Worm (Caenorhabditis elegans) whole organism, mixed stage, embryonic: ENCODE results near the gene crn-5.

Source experiments
- blmp-1 ChIP-seq: fragments of 150-350 bp; optimal IDR thresholded peaks from 2 replicates; lab custom pipeline; 2014; ENCODE audit warnings: missing biosample characterization, missing genetic modification characterization
- elt-1 ChIP-seq: sonication (generic microtip); optimal IDR thresholded peaks from 2 replicates; lab custom pipeline; 2017; ENCODE audit warnings: missing genetic modification characterization, mild to moderate bottlenecking, missing compliant biosample characterization, antibody characterized with exemption, moderate library complexity, borderline replicate concordance; ENCODE audit not compliant: insufficient read depth
- elt-3 ChIP-seq: fragments of 150-350 bp; optimal IDR thresholded peaks from 2 replicates; lab custom pipeline; 2014; ENCODE audit warnings: missing biosample characterization, missing genetic modification characterization
- flh-1 ChIP-seq: fragments of 200-800 bp; sonication (Bioruptor generic); optimal IDR thresholded peaks from 2 replicates; lab custom pipeline; 2018; ENCODE audit warnings: mild to moderate bottlenecking, missing genetic modification characterization, moderate library complexity, missing compliant biosample characterization
- nhr-12 ChIP-seq: fragments of 150-350 bp; optimal IDR thresholded peaks from 2 replicates; lab custom pipeline; 2014; ENCODE audit warnings: missing biosample characterization, missing genetic modification characterization
- nhr-237 ChIP-seq: fragments of 150-350 bp; optimal IDR thresholded peaks from 2 replicates; lab custom pipeline; 2014; ENCODE audit warnings: missing biosample characterization, missing genetic modification characterization
- snpc-4 ChIP-seq: fragments of 150-350 bp; optimal IDR thresholded peaks from 2 replicates; lab custom pipeline; 2014; ENCODE audit warnings: missing biosample characterization, missing genetic modification characterization
- unc-62 ChIP-seq: fragments of 150-350 bp; optimal IDR thresholded peaks from 2 replicates; lab custom pipeline; 2014; ENCODE audit warnings: missing biosample characterization, missing genetic modification reagents, missing genetic modification characterization
- ztf-11 ChIP-seq: fragments of 150-350 bp; optimal IDR thresholded peaks from 2 replicates; lab custom pipeline; 2014; ENCODE audit warnings: missing biosample characterization, missing genetic modification characterization

DNA sequence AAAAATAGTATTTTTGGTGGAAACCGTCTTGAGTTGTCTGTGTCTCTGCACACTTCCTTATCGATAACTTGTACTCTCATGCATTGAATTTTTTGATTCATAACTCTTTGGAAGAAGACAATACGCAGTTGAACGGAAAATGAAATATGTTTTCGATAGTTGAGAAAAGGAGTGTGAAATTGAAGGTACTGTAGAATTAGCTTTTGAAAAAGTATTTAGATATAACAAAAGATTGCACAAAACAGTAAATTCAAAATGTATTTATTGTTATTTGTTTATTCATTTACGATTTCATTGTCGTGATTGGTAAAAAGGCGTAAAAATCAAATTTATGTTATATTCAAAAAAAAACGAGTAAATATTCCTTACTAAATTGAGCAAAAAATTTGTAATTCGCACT, 3.9 kb downstream of the crn-5 start, which contains the start of gene C14A4.7:
- TF ChIP-seq flh-1 (GFP tag; lab: Kevin White, UChicago) (no peak), ztf-11 (tag; lab: Kevin White, UChicago) (no peak), elt-3 (tag; lab: Kevin White, UChicago) (no peak), blmp-1 (tag; lab: Kevin White, UChicago) (no peak), nhr-237 (tag; lab: Kevin White, UChicago) (no peak), nhr-12 (no peak), snpc-4 (tag; lab: Kevin White, UChicago) (no peak), unc-62 (GFP tag; lab: Kevin White, UChicago) (no peak), elt-1 (no peak)
